Worm (Caenorhabditis elegans): ENCODE data around the gene mms-19.

DNA sequence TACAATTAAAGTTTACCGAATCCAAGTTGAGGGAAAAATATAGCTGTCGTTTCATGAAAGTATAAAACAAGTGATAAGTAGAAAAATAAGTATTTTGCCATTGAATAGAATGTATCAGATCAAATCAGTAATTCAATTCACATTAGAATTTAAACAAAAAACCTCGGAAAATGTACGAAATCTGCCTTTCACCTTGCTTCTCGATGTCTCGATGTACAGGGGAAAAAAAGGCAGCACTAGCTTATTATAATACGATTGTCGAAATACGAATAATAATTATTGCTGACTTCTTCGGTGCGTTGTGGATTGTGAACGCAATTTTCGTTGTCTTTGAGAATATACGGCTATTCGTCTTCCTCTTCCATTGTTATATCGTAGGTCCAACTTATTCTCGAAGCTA lies 25.4 kb upstream of the mms-19 start, which contains the start of gene grl-18:
- no peak for TF ChIP-seq zfp-3 (GFP tag; conservative IDR thresholded peaks at IDR 0.05)
- TF ChIP-seq nhr-28 (tag; optimal IDR thresholded peaks at IDR 0.05), result no peak
- no peak for TF ChIP-seq saeg-2 (GFP tag; IDR thresholded peaks at IDR 0.05)
- no peak for TF ChIP-seq ama-1 (optimal IDR thresholded peaks at IDR 0.05)
- no peak for TF ChIP-seq lsy-2 (tag; optimal IDR thresholded peaks at IDR 0.05)

Measured in whole organism, L4 larva.